Worm (Caenorhabditis elegans) whole organism, young adult: ENCODE results near the gene mig-5.

Experiments used
- F49E8.2 ChIP-seq: sonication (generic microtip); optimal IDR thresholded peaks from 3 replicates; lab custom pipeline; 2017; ENCODE audit warnings: missing genetic modification characterization, mild to moderate bottlenecking, missing compliant biosample characterization, antibody characterized with exemption, moderate library complexity; ENCODE audit not compliant: insufficient read depth
- F57C9.4 ChIP-seq: sonication (generic microtip); optimal IDR thresholded peaks from 2 replicates; lab custom pipeline; 2017; ENCODE audit warnings: mild to moderate bottlenecking, missing genetic modification characterization, missing compliant biosample characterization
- T26A5.8 ChIP-seq: sonication (generic microtip); optimal IDR thresholded peaks from 2 replicates; lab custom pipeline; 2016; ENCODE audit warnings: missing genetic modification characterization, missing compliant biosample characterization
- ama-1 ChIP-seq, 3 experiments: fragments of 150-350 bp in 1 of 3; sonication (generic microtip) in 2 of 3; optimal IDR thresholded peaks; 2 replicates each; lab custom pipeline; 2014 to 2018; ENCODE audit warnings: missing biosample characterization in 2 of 3, missing genetic modification characterization in 2 of 3, missing genetic modification reagents in 2 of 3
- ceh-100 ChIP-seq: fragments of 200-800 bp; sonication (Bioruptor generic); IDR thresholded peaks from 2 replicates; pipeline ENCODE4 v1.3.6; 2022; ENCODE audit warnings: missing genetic modification reagents, missing genetic modification characterization, missing compliant biosample characterization
- efl-1 ChIP-seq: fragments of 150-350 bp; optimal IDR thresholded peaks from 2 replicates; lab custom pipeline; 2014; ENCODE audit warnings: missing biosample characterization, missing genetic modification reagents, missing genetic modification characterization
- egrh-3 ChIP-seq: fragments of 200-800 bp; sonication (Bioruptor generic); IDR thresholded peaks from 2 replicates; pipeline ENCODE4 v1.3.6; 2022; ENCODE audit warnings: missing genetic modification reagents, missing genetic modification characterization, missing compliant biosample characterization
- lag-1 ChIP-seq: fragments of 200-800 bp; sonication (Bioruptor generic); IDR thresholded peaks from 2 replicates; pipeline ENCODE4 v1.3.6; 2022; ENCODE audit warnings: missing genetic modification reagents, missing genetic modification characterization, missing compliant biosample characterization
- madf-3 ChIP-seq: fragments of 200-800 bp; sonication (Bioruptor generic); IDR thresholded peaks from 2 replicates; pipeline ENCODE4 v1.3.6; 2022; ENCODE audit warnings: missing genetic modification reagents, missing genetic modification characterization, missing compliant biosample characterization
- snpc-4 ChIP-seq, 5 experiments: fragments of 150-350 bp in 1 of 5; sonication (generic microtip) in 4 of 5; optimal IDR thresholded peaks; 2 replicates each; lab custom pipeline; 2014 to 2018; ENCODE audit warnings: missing genetic modification characterization in 5 of 5, missing biosample characterization in 3 of 5, antibody characterized with exemption in 2 of 5, mild to moderate bottlenecking in 2 of 5, missing compliant biosample characterization in 2 of 5, missing genotype in 2 of 5, moderate library complexity in 2 of 5, missing genetic modification reagents in 1 of 5
- tbp1 ChIP-seq: fragments of 200-800 bp; sonication (Bioruptor generic); optimal IDR thresholded peaks from 2 replicates; lab custom pipeline; 2018; ENCODE audit warnings: mild to moderate bottlenecking, missing genetic modification characterization, missing compliant biosample characterization
- unc-62 ChIP-seq: fragments of 150-350 bp; optimal IDR thresholded peaks from 2 replicates; lab custom pipeline; 2014; ENCODE audit warnings: missing biosample characterization, missing genetic modification reagents, missing genetic modification characterization

DNA sequence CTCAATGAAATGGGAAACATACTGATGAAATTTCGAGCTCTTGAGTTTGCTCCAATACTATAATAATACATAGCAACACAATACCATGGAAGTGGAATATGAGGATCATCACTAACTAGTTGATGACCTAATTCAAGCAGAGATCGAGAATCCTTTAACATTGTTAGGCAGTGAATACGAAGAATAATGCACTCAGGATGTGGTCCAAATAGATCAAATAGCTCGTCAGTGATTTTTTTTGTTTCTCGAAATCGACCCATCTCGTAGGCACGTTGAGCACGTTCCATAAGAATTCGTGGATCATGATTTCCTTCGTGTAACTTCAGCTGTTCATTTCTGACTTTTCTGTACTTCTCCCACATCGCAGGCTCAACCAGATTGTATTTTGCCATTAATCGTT is 23.9 kb downstream of the mig-5 start:
- TF ChIP-seq snpc-4 (GFP tag; optimal IDR thresholded peaks at IDR 0.05; lab: Kevin White, UChicago) (no peak), snpc-4 (tag; optimal IDR thresholded peaks at IDR 0.05; lab: Kevin White, UChicago) (no peak), ama-1 (optimal IDR thresholded peaks at IDR 0.05; lab: Kevin White, UChicago) (no peak), ama-1 (GFP tag; optimal IDR thresholded peaks at IDR 0.05; lab: Kevin White, UChicago) (no peak), tbp1 (GFP tag; lab: Kevin White, UChicago) (no peak), madf-3 (GFP tag; lab: Robert Waterston, UW) (no peak), F49E8.2 (no peak), F57C9.4 (no peak), efl-1 (GFP tag; lab: Kevin White, UChicago) (no peak), unc-62 (no peak), ceh-100 (GFP tag; lab: Robert Waterston, UW) (no peak), T26A5.8 (tag; lab: Kevin White, UChicago) (no peak), lag-1 (no peak), egrh-3 (GFP tag; lab: Robert Waterston, UW) (no peak)
